Fruit fly (Drosophila melanogaster): ENCODE results near the gene Usp12-46.

The Usp12-46 gene

DNA sequence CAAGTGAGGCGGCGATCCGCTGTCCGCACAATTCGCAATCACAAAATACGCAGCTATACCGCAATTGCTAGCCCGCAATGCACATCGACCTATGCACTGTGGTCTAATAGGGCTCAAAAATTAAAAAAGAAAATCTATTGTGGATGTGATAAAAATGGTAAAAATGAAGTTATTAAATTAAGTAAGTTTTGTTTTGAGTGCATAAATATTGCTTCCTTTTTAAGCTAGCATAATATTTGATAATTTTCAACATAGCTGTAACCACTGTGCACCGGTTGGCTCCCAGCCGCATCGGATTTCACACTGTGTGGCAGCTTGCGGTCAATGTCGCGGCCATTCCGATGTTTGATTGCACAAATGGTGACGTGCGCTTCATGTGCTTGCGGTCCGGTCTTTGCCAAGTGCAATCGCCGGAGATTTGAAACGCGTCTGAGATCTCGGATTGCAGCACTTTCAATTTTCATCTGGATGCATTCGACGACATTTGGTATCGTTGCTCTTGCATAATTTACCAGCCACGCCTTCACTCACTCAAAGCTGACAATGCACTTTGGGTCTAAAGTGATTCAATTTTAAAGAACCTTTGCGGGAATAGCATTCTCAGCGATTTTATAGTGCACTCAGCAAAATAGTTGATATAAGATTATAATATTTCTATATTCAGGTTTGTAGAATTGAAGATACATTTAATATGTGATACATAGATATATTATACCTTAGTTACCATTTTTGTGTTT, 65.9 kb downstream of the Usp12-46 start (continued):
- TF ChIP-seq sr (GFP tag; IDR thresholded peaks at IDR 0.05) (no peak), CG33557 (GFP tag; optimal IDR thresholded peaks at IDR 0.05) (no peak), CG11696 (GFP tag; IDR thresholded peaks at IDR 0.05) (0 out of 2 replicates have a peak, but pooled peaks have one; percentile 20), pum (GFP tag; optimal IDR thresholded peaks at IDR 0.05) (no peak), cato (GFP tag; optimal IDR thresholded peaks at IDR 0.05; ENCODE audit: borderline replicate concordance) (no peak), CG6791 (GFP tag; IDR thresholded peaks at IDR 0.05; ENCODE audit: partially characterized antibody) (no peak), HLH54F (GFP tag; optimal IDR thresholded peaks at IDR 0.05) (no peak), emc (GFP tag; optimal IDR thresholded peaks at IDR 0.05) (no peak), fd64A (GFP tag; optimal IDR thresholded peaks at IDR 0.05) (no peak), CG11695 (GFP tag; IDR thresholded peaks at IDR 0.05) (0 out of 3 replicates have a peak, but pooled peaks have one; percentile 16), lola (GFP tag; optimal IDR thresholded peaks at IDR 0.05) (no peak), CG17802 (tag; optimal IDR thresholded peaks at IDR 0.05) (no peak), scrt (GFP tag; optimal IDR thresholded peaks at IDR 0.05) (no peak), ro (GFP tag; IDR thresholded peaks at IDR 0.05) (no peak), CG16815 (GFP tag; optimal IDR thresholded peaks at IDR 0.05) (no peak), CG6654 (GFP tag; optimal IDR thresholded peaks at IDR 0.05) (no peak), Elba2 (GFP tag; optimal IDR thresholded peaks at IDR 0.05) (no peak), salm (tag; optimal IDR thresholded peaks at IDR 0.05) (no peak), nom (GFP tag; optimal IDR thresholded peaks at IDR 0.05) (no peak), CG18619 (GFP tag; optimal IDR thresholded peaks at IDR 0.05) (no peak), en (GFP tag; optimal IDR thresholded peaks at IDR 0.05) (no peak), CG15696 (tag; optimal IDR thresholded peaks at IDR 0.05) (no peak), Scr (GFP tag; IDR thresholded peaks at IDR 0.05; ENCODE audit: partially characterized antibody) (no peak), ara (GFP tag; IDR thresholded peaks at IDR 0.05) (peak; percentile 62; the same call in 1 of the 2 replicates), ftz-f1 (GFP tag; optimal IDR thresholded peaks at IDR 0.05) (no peak), Dad (GFP tag; optimal IDR thresholded peaks at IDR 0.05) (no peak), CG18262 (tag; optimal IDR thresholded peaks at IDR 0.05) (no peak), Ravus (GFP tag; IDR thresholded peaks at IDR 0.05) (no peak), twi (tag; optimal IDR thresholded peaks at IDR 0.05) (no peak), Vsx1 (GFP tag; optimal IDR thresholded peaks at IDR 0.05) (no peak), CG16779 (GFP tag; IDR thresholded peaks at IDR 0.05) (no peak), Dip3 (GFP tag; optimal IDR thresholded peaks at IDR 0.05) (no peak), ewg (GFP tag; optimal IDR thresholded peaks at IDR 0.05) (no peak), B-H2 (GFP tag; optimal IDR thresholded peaks at IDR 0.05) (no peak), jumu (GFP tag; optimal IDR thresholded peaks at IDR 0.05) (no peak), Awh (GFP tag; IDR thresholded peaks at IDR 0.05) (no peak), MBD-R2 (GFP tag; IDR thresholded peaks at IDR 0.05) (no peak), MTF-1 (GFP tag; optimal IDR thresholded peaks at IDR 0.05; ENCODE audit: borderline replicate concordance) (no peak), gfzf (GFP tag; optimal IDR thresholded peaks at IDR 0.05) (no peak), sc (optimal IDR thresholded peaks at IDR 0.05) (no peak), sc (GFP tag; optimal IDR thresholded peaks at IDR 0.05) (no peak), grn (GFP tag; optimal IDR thresholded peaks at IDR 0.05) (no peak), lmd (GFP tag; IDR thresholded peaks at IDR 0.05) (peak; percentile 31; the same call in 1 of the 2 replicates), Abd-B (GFP tag; optimal IDR thresholded peaks at IDR 0.05) (no peak), Blimp-1 (GFP tag; optimal IDR thresholded peaks at IDR 0.05) (peak; percentile 46), Hr3 (GFP tag; optimal IDR thresholded peaks at IDR 0.05) (no peak), E2f2 (GFP tag; IDR thresholded peaks at IDR 0.05) (no peak), amos (GFP tag; IDR thresholded peaks at IDR 0.05; ENCODE audit: partially characterized antibody) (no peak), CG14710 (tag; optimal IDR thresholded peaks at IDR 0.05) (no peak)

Measured in whole organism, embryonic.